Worm (Caenorhabditis elegans): ENCODE measurements around the gene sfxn-1.3.

Gene sfxn-1.3

DNA sequence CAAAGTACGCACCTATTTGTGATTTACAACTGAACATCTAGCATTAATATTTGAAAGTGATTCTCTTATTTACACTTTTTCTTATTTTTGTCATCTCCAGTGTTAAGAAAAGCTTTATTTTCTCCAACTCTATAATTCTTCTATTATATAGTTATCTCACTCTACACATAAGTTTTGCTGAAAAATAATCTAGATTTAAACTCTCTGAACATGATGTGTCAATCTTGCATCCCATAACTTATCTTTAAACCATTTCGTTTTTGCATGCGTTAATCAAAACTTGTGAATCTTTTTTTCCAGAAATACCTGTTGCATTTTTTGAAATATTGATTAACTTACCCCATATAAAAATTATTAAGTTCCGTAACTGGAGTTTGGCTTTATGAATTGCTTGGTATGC, 36.7 kb upstream of the sfxn-1.3 start, which contains the start of gene nhr-268:
Gene nhr-268 (plus strand): TSS at position 301 of the 400 bp plus-strand sequence.
- TF ChIP-seq nhr-129 (tag; optimal IDR thresholded peaks at IDR 0.05), result no peak
- TF ChIP-seq F13H6.1 (tag; optimal IDR thresholded peaks at IDR 0.05), result no peak
- TF ChIP-seq C34F6.9 (tag; optimal IDR thresholded peaks at IDR 0.05), result no peak
- TF ChIP-seq fos-1 (tag; optimal IDR thresholded peaks at IDR 0.05), result no peak
- no peak for TF ChIP-seq R02D3.7 (tag; optimal IDR thresholded peaks at IDR 0.05)
- TF ChIP-seq ztf-1 (GFP tag; conservative IDR thresholded peaks at IDR 0.05), result no peak
- TF ChIP-seq ztf-11 (tag; optimal IDR thresholded peaks at IDR 0.05), result no peak
- no peak for TF ChIP-seq nhr-23 (tag; optimal IDR thresholded peaks at IDR 0.05)
- no peak for TF ChIP-seq ama-1 (optimal IDR thresholded peaks at IDR 0.05)
- no peak for TF ChIP-seq sma-3 (GFP tag; optimal IDR thresholded peaks at IDR 0.05)
- TF ChIP-seq sem-4 (tag; optimal IDR thresholded peaks at IDR 0.05), result no peak
- no peak for TF ChIP-seq lin-39 (tag; optimal IDR thresholded peaks at IDR 0.05)

DNA sequence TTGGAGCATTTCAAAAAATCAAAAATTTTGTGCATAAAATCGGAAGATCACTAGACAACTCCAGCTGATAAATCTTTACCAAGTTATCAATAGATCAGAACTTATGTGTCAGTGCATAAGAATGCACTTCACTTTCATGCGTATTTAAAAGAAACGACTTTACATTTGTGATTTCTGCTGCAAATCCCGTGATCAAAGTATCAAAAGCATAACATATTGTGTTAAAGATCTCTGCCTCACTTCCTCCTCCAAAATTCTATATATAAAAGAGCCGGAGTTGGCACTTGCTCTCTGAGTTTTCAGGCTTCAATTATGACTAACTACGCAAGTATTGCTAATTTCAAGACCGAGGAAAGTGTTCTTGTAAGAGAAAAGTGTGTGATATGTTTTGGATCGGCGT, 33.0 kb upstream of the sfxn-1.3 start, which contains the start of gene nhr-198:
Gene nhr-198 (plus strand): TSS at position 313 of the 400 bp plus-strand sequence.
- TF ChIP-seq ZK546.5 (tag; optimal IDR thresholded peaks at IDR 0.05), result no peak
- no peak for TF ChIP-seq nhr-23 (tag; optimal IDR thresholded peaks at IDR 0.05)
- TF ChIP-seq ztf-4 (tag; optimal IDR thresholded peaks at IDR 0.05), result no peak
- TF ChIP-seq snpc-4 (tag; optimal IDR thresholded peaks at IDR 0.05), result no peak
- TF ChIP-seq ceh-82 (tag; optimal IDR thresholded peaks at IDR 0.05), result no peak
- TF ChIP-seq C34F6.9 (tag; optimal IDR thresholded peaks at IDR 0.05), result no peak
- TF ChIP-seq nhr-10 (tag; optimal IDR thresholded peaks at IDR 0.05), result no peak
- TF ChIP-seq nhr-11 (tag; optimal IDR thresholded peaks at IDR 0.05), result no peak
- no peak for TF ChIP-seq unc-39 (tag; optimal IDR thresholded peaks at IDR 0.05)
- no peak for TF ChIP-seq lin-11 (tag; optimal IDR thresholded peaks at IDR 0.05)
- no peak for TF ChIP-seq lin-13 (GFP tag; optimal IDR thresholded peaks at IDR 0.05)
- no peak for TF ChIP-seq elt-1 (tag; optimal IDR thresholded peaks at IDR 0.05)
- no peak for TF ChIP-seq nhr-77 (tag; optimal IDR thresholded peaks at IDR 0.05)
- no peak for TF ChIP-seq peb-1 (tag; optimal IDR thresholded peaks at IDR 0.05)
- TF ChIP-seq ceh-16 (tag; optimal IDR thresholded peaks at IDR 0.05), result no peak
- TF ChIP-seq ztf-1 (GFP tag; conservative IDR thresholded peaks at IDR 0.05), result no peak
- TF ChIP-seq aly-2 (tag; optimal IDR thresholded peaks at IDR 0.05), result no peak
- no peak for TF ChIP-seq nhr-21 (tag; optimal IDR thresholded peaks at IDR 0.05)

DNA sequence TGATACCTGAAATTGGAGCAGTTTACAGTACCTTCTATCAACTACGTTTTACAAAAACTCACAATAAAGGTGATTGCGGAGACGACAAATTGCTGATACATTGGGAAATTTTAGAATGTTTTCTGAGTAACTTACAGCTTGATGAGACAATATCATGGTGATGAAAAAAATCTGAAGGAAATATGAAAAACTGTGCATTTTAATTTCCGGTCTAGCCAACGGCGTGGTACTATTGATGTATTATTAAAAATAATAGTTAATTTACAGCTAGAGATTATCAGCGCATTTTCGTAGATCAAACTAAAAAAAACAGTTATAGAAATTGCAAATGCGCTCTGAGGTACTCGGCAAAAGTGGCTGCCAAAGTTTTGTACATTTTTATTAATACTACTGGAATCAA, 28.5 kb upstream of the sfxn-1.3 start, which contains the start of gene srx-29:
Gene srx-29 (minus strand): TSS at position 101 of the 400 bp plus-strand sequence.
- TF ChIP-seq nhr-11 (tag; optimal IDR thresholded peaks at IDR 0.05) (no peak), unc-55 (GFP tag; optimal IDR thresholded peaks at IDR 0.05) (no peak), F13H6.1 (tag; optimal IDR thresholded peaks at IDR 0.05) (no peak), ama-1 (optimal IDR thresholded peaks at IDR 0.05) (no peak), mdl-1 (tag; optimal IDR thresholded peaks at IDR 0.05) (no peak), blmp-1 (tag; optimal IDR thresholded peaks at IDR 0.05; ENCODE audit: insufficient read depth) (no peak), mbf-1 (tag; optimal IDR thresholded peaks at IDR 0.05) (no peak), R02D3.7 (tag; optimal IDR thresholded peaks at IDR 0.05) (no peak), nhr-77 (tag; optimal IDR thresholded peaks at IDR 0.05) (no peak)

DNA sequence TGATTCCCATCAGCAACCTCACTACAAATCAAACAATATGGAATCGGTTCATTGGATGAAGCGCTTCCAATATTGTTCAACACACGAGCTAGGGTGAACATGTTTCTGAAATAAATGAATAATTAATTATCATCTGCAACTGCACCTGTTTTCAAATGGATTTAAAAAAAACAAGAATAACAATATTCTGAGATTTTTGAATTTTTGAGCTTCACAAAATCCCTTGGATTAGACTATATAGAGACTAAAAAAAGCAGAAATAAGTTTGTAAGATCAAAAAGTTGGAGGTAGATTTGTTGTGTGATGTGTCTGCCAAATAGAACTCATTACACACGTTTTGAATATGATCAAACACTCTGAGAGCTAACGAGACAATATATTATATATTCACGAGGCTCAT, 26.8 kb upstream of the sfxn-1.3 start, which contains the start of gene nhr-199:
Gene nhr-199 (minus strand): TSS at position 101 of the 400 bp plus-strand sequence.
- TF ChIP-seq mab-5 (tag; optimal IDR thresholded peaks at IDR 0.05), result no peak
- no peak for TF ChIP-seq C34F6.9 (tag; optimal IDR thresholded peaks at IDR 0.05)
- TF ChIP-seq lin-13 (GFP tag; optimal IDR thresholded peaks at IDR 0.05), result no peak
- TF ChIP-seq Y55F3AM.14 (GFP tag; optimal IDR thresholded peaks at IDR 0.05), result no peak
- TF ChIP-seq alr-1 (tag; optimal IDR thresholded peaks at IDR 0.05), result no peak
- no peak for TF ChIP-seq ztf-1 (GFP tag; conservative IDR thresholded peaks at IDR 0.05)
- TF ChIP-seq fos-1 (tag; optimal IDR thresholded peaks at IDR 0.05), result no peak
- TF ChIP-seq nhr-11 (tag; optimal IDR thresholded peaks at IDR 0.05), result no peak
- TF ChIP-seq elt-1 (tag; optimal IDR thresholded peaks at IDR 0.05), result no peak
- TF ChIP-seq dmd-4 (tag; optimal IDR thresholded peaks at IDR 0.05), result no peak
- TF ChIP-seq nhr-10 (tag; optimal IDR thresholded peaks at IDR 0.05), result no peak
- no peak for TF ChIP-seq mdl-1 (tag; optimal IDR thresholded peaks at IDR 0.05)
- no peak for TF ChIP-seq gmeb-1 (tag; optimal IDR thresholded peaks at IDR 0.05)
- TF ChIP-seq lin-39 (tag; optimal IDR thresholded peaks at IDR 0.05), result no peak
- TF ChIP-seq F13H6.1 (tag; optimal IDR thresholded peaks at IDR 0.05), result no peak
- no peak for TF ChIP-seq blmp-1 (tag; optimal IDR thresholded peaks at IDR 0.05; ENCODE audit: insufficient read depth)
- TF ChIP-seq aly-2 (tag; optimal IDR thresholded peaks at IDR 0.05), result no peak
- no peak for TF ChIP-seq unc-39 (tag; optimal IDR thresholded peaks at IDR 0.05)
- TF ChIP-seq nhr-25 (tag; optimal IDR thresholded peaks at IDR 0.05), result no peak
- no peak for TF ChIP-seq nhr-21 (tag; optimal IDR thresholded peaks at IDR 0.05)

Data from whole organism, L2 larva.